Fruit fly (Drosophila melanogaster) whole organism, embryonic: ENCODE results near the gene Upf1.

Experiments used
- CG10543 ChIP-seq: fragments of 200-800 bp; sonication (Bioruptor generic); optimal IDR thresholded peaks from 3 replicates; lab custom pipeline; 2017; ENCODE audit warnings: missing biosample characterization, mild to moderate bottlenecking, missing genetic modification characterization, moderate library complexity
- CG14667 ChIP-seq: fragments of 200-800 bp; sonication (Bioruptor generic); IDR thresholded peaks from 2 replicates; pipeline ENCODE4 v1.3.6; 2022; ENCODE audit warnings: missing biosample characterization, missing genetic modification characterization
- CG15269 ChIP-seq: fragments of 200-800 bp; sonication (Bioruptor generic); optimal IDR thresholded peaks from 2 replicates; lab custom pipeline; 2018; ENCODE audit warnings: missing biosample characterization, mild to moderate bottlenecking, missing genetic modification characterization, moderate library complexity
- CG1647 ChIP-seq: fragments of 200-800 bp; sonication (Bioruptor generic); optimal IDR thresholded peaks from 3 replicates; lab custom pipeline; 2016; ENCODE audit warnings: missing biosample characterization, missing genetic modification characterization
- CG17359 ChIP-seq: fragments of 200-800 bp; sonication (Bioruptor generic); optimal IDR thresholded peaks from 3 replicates; lab custom pipeline; 2018; ENCODE audit warnings: missing biosample characterization, mild to moderate bottlenecking, missing genetic modification characterization, moderate library complexity
- CG17612 ChIP-seq: fragments of 200-800 bp; sonication (Bioruptor generic); IDR thresholded peaks from 2 replicates; pipeline ENCODE4 v1.3.6; 2022; ENCODE audit warnings: missing biosample characterization, missing genetic modification characterization
- CG17829 ChIP-seq: fragments of 200-800 bp; optimal IDR thresholded peaks from 2 replicates; lab custom pipeline; 2019; ENCODE audit warnings: missing biosample characterization, mild to moderate bottlenecking, missing genetic modification characterization, moderate library complexity
- CG30020 ChIP-seq: fragments of 200-800 bp; optimal IDR thresholded peaks from 2 replicates; lab custom pipeline; 2019; ENCODE audit warnings: missing biosample characterization, mild to moderate bottlenecking, missing genetic modification characterization, moderate library complexity
- CG3065 ChIP-seq: fragments of 200-800 bp; sonication (Bioruptor generic); optimal IDR thresholded peaks from 2 replicates; lab custom pipeline; 2016; ENCODE audit warnings: missing biosample characterization, missing genetic modification characterization
- CG3407 ChIP-seq: fragments of 200-800 bp; sonication (Bioruptor generic); optimal IDR thresholded peaks from 2 replicates; lab custom pipeline; 2018; ENCODE audit warnings: missing biosample characterization, mild to moderate bottlenecking, missing genetic modification characterization
- CG4360 ChIP-seq: fragments of 200-800 bp; sonication (Bioruptor generic); IDR thresholded peaks from 2 replicates; pipeline ENCODE4 v1.3.6; 2022; ENCODE audit warnings: missing biosample characterization, missing genetic modification characterization
- CG5953 ChIP-seq: fragments of 200-800 bp; sonication (Bioruptor generic); IDR thresholded peaks from 2 replicates; pipeline ENCODE4 v1.3.6; 2022; ENCODE audit warnings: missing biosample characterization, missing genetic modification characterization
- CG6254 ChIP-seq: fragments of 200-800 bp; sonication (Bioruptor generic); optimal IDR thresholded peaks from 3 replicates; lab custom pipeline; 2017; ENCODE audit warnings: mild to moderate bottlenecking, missing biosample characterization, missing genetic modification reagents, missing genetic modification characterization
- CG6683 ChIP-seq: fragments of 200-800 bp; sonication (Bioruptor generic); optimal IDR thresholded peaks from 2 replicates; lab custom pipeline; 2017; ENCODE audit warnings: missing biosample characterization, mild to moderate bottlenecking, missing genetic modification characterization, missing genetic modification reagents
- CG6689 ChIP-seq: fragments of 200-800 bp; sonication (Bioruptor generic); IDR thresholded peaks from 2 replicates; pipeline ENCODE4 v1.3.6; 2022; ENCODE audit warnings: missing biosample characterization, missing genetic modification characterization
- CG7963 ChIP-seq: fragments of 200-800 bp; sonication (Bioruptor generic); IDR thresholded peaks from 3 replicates; pipeline ENCODE4 v1.3.6; 2022; ENCODE audit warnings: missing biosample characterization, missing genetic modification characterization; ENCODE audit not compliant: partially characterized antibody
- CG9797 ChIP-seq: fragments of 200-800 bp; sonication (Bioruptor generic); optimal IDR thresholded peaks from 3 replicates; lab custom pipeline; 2018; ENCODE audit warnings: missing biosample characterization, mild to moderate bottlenecking, missing genetic modification characterization
- Deaf1 ChIP-seq: fragments of 200-800 bp; optimal IDR thresholded peaks from 3 replicates; lab custom pipeline; 2019; ENCODE audit warnings: missing biosample characterization, mild to moderate bottlenecking, missing genetic modification characterization, moderate library complexity
- Dek ChIP-seq: fragments of 200-800 bp; sonication (Bioruptor generic); optimal IDR thresholded peaks from 3 replicates; lab custom pipeline; 2019; ENCODE audit warnings: missing biosample characterization, mild to moderate bottlenecking, missing genetic modification characterization, moderate library complexity
- Dip2 ChIP-seq: fragments of 200-800 bp; sonication (Bioruptor generic); IDR thresholded peaks from 2 replicates; pipeline ENCODE4 v1.3.6; 2022; ENCODE audit warnings: missing biosample characterization, missing genetic modification characterization
- Dll ChIP-seq: fragments of 200-800 bp; sonication (Bioruptor generic); IDR thresholded peaks from 4 replicates; pipeline ENCODE4 v1.3.6; 2022; ENCODE audit warnings: missing biosample characterization, missing genetic modification characterization; ENCODE audit not compliant: partially characterized antibody
- Doc2 ChIP-seq: fragments of 200-800 bp; sonication (Bioruptor generic); IDR thresholded peaks from 2 replicates; pipeline ENCODE4 v1.3.6; 2022; ENCODE audit warnings: missing biosample characterization, missing genetic modification characterization
- Eip74EF ChIP-seq, 2 experiments: fragments of 200-800 bp in 1 of 2; fragments of >200 bp in 1 of 2; sonication (Bioruptor generic) in 1 of 2; optimal IDR thresholded peaks; 2 replicates each; lab custom pipeline; 2017 to 2019; ENCODE audit warnings: missing biosample characterization in 2 of 2, missing genetic modification characterization in 2 of 2, mild to moderate bottlenecking in 1 of 2, moderate library complexity in 1 of 2
- Gug ChIP-seq: fragments of 200-800 bp; sonication (Bioruptor generic); IDR thresholded peaks from 4 replicates; pipeline ENCODE4 v1.3.6; 2022; ENCODE audit warnings: missing biosample characterization, missing genetic modification characterization
- HLH54F ChIP-seq: fragments of 200-800 bp; sonication (Bioruptor generic); optimal IDR thresholded peaks from 3 replicates; lab custom pipeline; 2016; ENCODE audit warnings: missing biosample characterization, missing genetic modification characterization
- Hr51 ChIP-seq, 2 experiments: fragments of 200-800 bp; sonication (Bioruptor generic); optimal IDR thresholded peaks; 2 replicates in 1 of 2; 3 replicates in 1 of 2; lab custom pipeline; 2016 to 2018; ENCODE audit warnings: missing biosample characterization in 2 of 2, missing genetic modification characterization in 2 of 2, mild to moderate bottlenecking in 1 of 2, moderate library complexity in 1 of 2
- Max ChIP-seq: fragments of 200-800 bp; sonication (Bioruptor generic); optimal IDR thresholded peaks from 2 replicates; lab custom pipeline; 2016; ENCODE audit warnings: missing biosample characterization, mild to moderate bottlenecking, missing genetic modification characterization
- Nf-YC ChIP-seq: fragments of 200-800 bp; optimal IDR thresholded peaks from 3 replicates; lab custom pipeline; 2019; ENCODE audit warnings: missing biosample characterization, mild to moderate bottlenecking, missing genetic modification characterization, moderate library complexity
- Side ChIP-seq: fragments of 200-800 bp; sonication (Bioruptor generic); optimal IDR thresholded peaks from 2 replicates; lab custom pipeline; 2016; ENCODE audit warnings: missing biosample characterization, missing genetic modification characterization
- Xbp1 ChIP-seq: fragments of 200-800 bp; sonication (Bioruptor generic); optimal IDR thresholded peaks from 3 replicates; lab custom pipeline; 2016; ENCODE audit warnings: missing biosample characterization, mild to moderate bottlenecking, missing genetic modification characterization
- cato ChIP-seq: fragments of 200-800 bp; sonication (Bioruptor generic); optimal IDR thresholded peaks from 2 replicates; lab custom pipeline; 2016; ENCODE audit warnings: missing biosample characterization, missing genetic modification characterization, borderline replicate concordance
- croc ChIP-seq: fragments of 200-800 bp; sonication (Bioruptor generic); conservative IDR thresholded peaks from 3 replicates; pipeline ENCODE4 v1.3.6; 2022; ENCODE audit warnings: missing biosample characterization, missing genetic modification characterization
- dpn ChIP-seq, 2 experiments: fragments of 200-800 bp; sonication (Bioruptor generic); optimal IDR thresholded peaks; 3 replicates each; lab custom pipeline; 2016; ENCODE audit warnings: missing biosample characterization in 2 of 2, missing genetic modification characterization in 2 of 2
- eyg ChIP-seq: fragments of 200-800 bp; sonication (Bioruptor generic); optimal IDR thresholded peaks from 3 replicates; lab custom pipeline; 2016; ENCODE audit warnings: missing biosample characterization, missing genetic modification characterization
- fd3F ChIP-seq: fragments of 200-800 bp; sonication (Bioruptor generic); optimal IDR thresholded peaks from 2 replicates; lab custom pipeline; 2018; ENCODE audit warnings: missing biosample characterization, mild to moderate bottlenecking, missing genetic modification characterization, moderate library complexity
- ken ChIP-seq: fragments of 200-800 bp; sonication (Bioruptor generic); IDR thresholded peaks from 3 replicates; pipeline ENCODE4 v1.3.6; 2022; ENCODE audit warnings: missing biosample characterization, missing genetic modification characterization
- kni ChIP-seq: fragments of 200-800 bp; sonication (Bioruptor generic); optimal IDR thresholded peaks from 3 replicates; lab custom pipeline; 2017; ENCODE audit warnings: mild to moderate bottlenecking, missing biosample characterization, missing genetic modification reagents, missing genetic modification characterization
- lilli ChIP-seq: fragments of 200-800 bp; sonication (Bioruptor generic); optimal IDR thresholded peaks from 3 replicates; lab custom pipeline; 2016; ENCODE audit warnings: missing biosample characterization, missing genetic modification characterization
- lmd ChIP-seq: fragments of 200-800 bp; sonication (Bioruptor generic); IDR thresholded peaks from 2 replicates; pipeline ENCODE4 v1.3.6; 2022; ENCODE audit warnings: missing biosample characterization, missing genetic modification characterization
- lov ChIP-seq, 2 experiments: fragments of 200-800 bp in 1 of 2; fragments of >200 bp in 1 of 2; sonication (Bioruptor generic) in 1 of 2; IDR thresholded peaks in 1 of 2; optimal IDR thresholded peaks in 1 of 2; 2 replicates in 1 of 2; 3 replicates in 1 of 2; pipeline versions ENCODE4 v1.3.6 to Lab custom; 2017 to 2022; ENCODE audit warnings: missing biosample characterization in 1 of 2, missing genetic modification characterization in 1 of 2
- nau ChIP-seq: fragments of 200-800 bp; sonication (Bioruptor generic); optimal IDR thresholded peaks from 3 replicates; lab custom pipeline; 2017; ENCODE audit warnings: missing biosample characterization, mild to moderate bottlenecking, missing genetic modification characterization, missing genetic modification reagents
- nerfin-1 ChIP-seq: fragments of 200-800 bp; sonication (Bioruptor generic); optimal IDR thresholded peaks from 3 replicates; lab custom pipeline; 2019; ENCODE audit warnings: missing biosample characterization, mild to moderate bottlenecking, missing genetic modification characterization, moderate library complexity
- org-1 ChIP-seq: fragments of 200-800 bp; sonication (Bioruptor generic); optimal IDR thresholded peaks from 2 replicates; lab custom pipeline; 2017; ENCODE audit warnings: missing biosample characterization, missing genetic modification characterization
- pb ChIP-seq: fragments of 200-800 bp; sonication (Bioruptor generic); optimal IDR thresholded peaks from 3 replicates; lab custom pipeline; 2016; ENCODE audit warnings: missing biosample characterization, missing genetic modification characterization
- repo ChIP-seq: fragments of 200-800 bp; sonication (Bioruptor generic); optimal IDR thresholded peaks from 2 replicates; lab custom pipeline; 2016; ENCODE audit warnings: missing biosample characterization, missing genetic modification characterization
- sd ChIP-seq: fragments of 200-800 bp; sonication (Bioruptor generic); optimal IDR thresholded peaks from 3 replicates; lab custom pipeline; 2018; ENCODE audit warnings: missing biosample characterization, mild to moderate bottlenecking, missing genetic modification characterization, moderate library complexity
- sob ChIP-seq: fragments of 200-800 bp; sonication (Bioruptor generic); IDR thresholded peaks from 2 replicates; pipeline ENCODE4 v1.3.6; 2022; ENCODE audit warnings: missing biosample characterization, missing genetic modification characterization
- stwl ChIP-seq: fragments of 200-800 bp; sonication (Bioruptor generic); optimal IDR thresholded peaks from 3 replicates; lab custom pipeline; 2018; ENCODE audit warnings: missing biosample characterization, mild to moderate bottlenecking, missing genetic modification characterization, moderate library complexity
- tin ChIP-seq: fragments of 200-800 bp; sonication (Bioruptor generic); optimal IDR thresholded peaks from 3 replicates; lab custom pipeline; 2016; ENCODE audit warnings: missing biosample characterization, missing genetic modification characterization
- zfh1 ChIP-seq: fragments of 200-800 bp; sonication (Bioruptor generic); IDR thresholded peaks from 3 replicates; pipeline ENCODE4 v1.3.6; 2022; ENCODE audit warnings: missing biosample characterization, missing genetic modification characterization

The Upf1 gene

DNA sequence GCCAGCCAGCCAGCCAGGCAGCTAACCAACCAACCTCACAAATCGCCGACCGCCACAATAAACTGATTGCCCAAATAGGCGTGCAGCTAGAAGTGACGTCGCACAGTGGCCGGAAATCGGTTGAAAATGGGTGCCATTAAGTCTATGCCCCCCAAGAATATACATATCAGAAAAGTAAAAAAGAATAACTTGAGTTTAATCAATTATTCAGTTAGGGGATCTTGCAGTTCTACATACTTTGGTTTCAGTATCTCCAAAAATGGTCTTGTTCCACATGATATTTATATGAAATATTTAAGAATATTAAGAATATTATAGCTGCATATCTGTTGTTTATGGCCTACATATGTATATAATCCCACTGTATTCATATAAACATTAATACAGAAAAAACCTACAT lies 19.8 kb downstream of the Upf1 start (continued):
- TF ChIP-seq Dip2 (GFP tag; lab: Robert Waterston, UW) = no peak
- peak in 1 of 2 experiments; percentile 37 for TF ChIP-seq dpn (GFP tag; optimal IDR thresholded peaks at IDR 0.05; lab: Kevin White, UChicago)
- TF ChIP-seq repo = no peak
- TF ChIP-seq eyg = no peak
- peak in 1 of 2 experiments; percentile 69 for TF ChIP-seq Hr51 (GFP tag; optimal IDR thresholded peaks at IDR 0.05; lab: Kevin White, UChicago)
- no peak for TF ChIP-seq stwl (tag; lab: Kevin White, UChicago)
- no peak for TF ChIP-seq CG14667 (GFP tag; lab: Robert Waterston, UW)
- no peak for TF ChIP-seq pb (GFP tag; lab: Kevin White, UChicago)
- no peak for TF ChIP-seq CG4360 (GFP tag; lab: Robert Waterston, UW)
- TF ChIP-seq croc (GFP tag; lab: Robert Waterston, UW) = no peak
- peak; percentile 20 for TF ChIP-seq sd (tag; lab: Kevin White, UChicago)
- TF ChIP-seq org-1 (GFP tag; lab: Kevin White, UChicago) = no peak
- TF ChIP-seq Side (GFP tag; lab: Kevin White, UChicago) = no peak
- TF ChIP-seq Xbp1 (GFP tag; lab: Kevin White, UChicago) = peak; percentile 33
- TF ChIP-seq CG3407 (GFP tag; lab: Kevin White, UChicago) = peak; percentile 0
- TF ChIP-seq CG6683 (GFP tag; lab: Kevin White, UChicago) = peak; percentile 5
- no peak for TF ChIP-seq HLH54F
- no peak for TF ChIP-seq CG17829 (tag; lab: Kevin White, UChicago)
- no peak for TF ChIP-seq Max (GFP tag; lab: Kevin White, UChicago)
- TF ChIP-seq ken (GFP tag; lab: Robert Waterston, UW) = no peak
- no peak for TF ChIP-seq lov (optimal IDR thresholded peaks at IDR 0.05; lab: Kevin White, UChicago)
- no peak for TF ChIP-seq lov (GFP tag; IDR thresholded peaks at IDR 0.05; lab: Robert Waterston, UW)
- TF ChIP-seq Eip74EF (GFP tag; optimal IDR thresholded peaks at IDR 0.05; lab: Kevin White, UChicago) = no peak
- TF ChIP-seq lilli = no peak
- TF ChIP-seq nau (GFP tag; lab: Kevin White, UChicago) = no peak
- TF ChIP-seq Dek = peak; percentile 37
- TF ChIP-seq tin (GFP tag; lab: Kevin White, UChicago) = no peak
- TF ChIP-seq CG10543 (GFP tag; lab: Kevin White, UChicago) = peak; percentile 76
- TF ChIP-seq CG15269 (tag; lab: Kevin White, UChicago) = peak; percentile 78
- TF ChIP-seq nerfin-1 = peak; percentile 0
- no peak for TF ChIP-seq Doc2 (GFP tag; lab: Robert Waterston, UW)
- TF ChIP-seq zfh1 (GFP tag; lab: Robert Waterston, UW) = no peak
- no peak for TF ChIP-seq Dll
- TF ChIP-seq kni = no peak
- no peak for TF ChIP-seq CG30020 (tag; lab: Kevin White, UChicago)
- no peak for TF ChIP-seq CG17612 (GFP tag; lab: Robert Waterston, UW)
- no peak for TF ChIP-seq cato
- peak; percentile 48 for TF ChIP-seq fd3F (GFP tag; lab: Kevin White, UChicago)
- TF ChIP-seq Gug (GFP tag; lab: Robert Waterston, UW) = no peak
- TF ChIP-seq lmd (GFP tag; lab: Robert Waterston, UW) = peak; percentile 50; the same call in 1 of the 2 replicates
- no peak for TF ChIP-seq CG5953 (GFP tag; lab: Robert Waterston, UW)
- no peak for TF ChIP-seq sob (GFP tag; lab: Robert Waterston, UW)
- TF ChIP-seq CG7963 (GFP tag; lab: Robert Waterston, UW) = no peak
- TF ChIP-seq CG6254 = no peak
- peak; percentile 37 for TF ChIP-seq CG17359 (tag; lab: Kevin White, UChicago)
- TF ChIP-seq CG3065 (GFP tag; lab: Kevin White, UChicago) = no peak
- peak; percentile 35 for TF ChIP-seq Nf-YC (tag; lab: Kevin White, UChicago)
- no peak for TF ChIP-seq CG1647 (GFP tag; lab: Kevin White, UChicago)
- TF ChIP-seq CG9797 = no peak
- peak; percentile 33; the same call in 1 of the 2 replicates for TF ChIP-seq CG6689 (GFP tag; lab: Robert Waterston, UW)
- TF ChIP-seq Deaf1 (tag; lab: Kevin White, UChicago) = peak; percentile 39
